Fruit fly (Drosophila melanogaster): ENCODE results near the gene CG4884.

The CG4884 gene

DNA sequence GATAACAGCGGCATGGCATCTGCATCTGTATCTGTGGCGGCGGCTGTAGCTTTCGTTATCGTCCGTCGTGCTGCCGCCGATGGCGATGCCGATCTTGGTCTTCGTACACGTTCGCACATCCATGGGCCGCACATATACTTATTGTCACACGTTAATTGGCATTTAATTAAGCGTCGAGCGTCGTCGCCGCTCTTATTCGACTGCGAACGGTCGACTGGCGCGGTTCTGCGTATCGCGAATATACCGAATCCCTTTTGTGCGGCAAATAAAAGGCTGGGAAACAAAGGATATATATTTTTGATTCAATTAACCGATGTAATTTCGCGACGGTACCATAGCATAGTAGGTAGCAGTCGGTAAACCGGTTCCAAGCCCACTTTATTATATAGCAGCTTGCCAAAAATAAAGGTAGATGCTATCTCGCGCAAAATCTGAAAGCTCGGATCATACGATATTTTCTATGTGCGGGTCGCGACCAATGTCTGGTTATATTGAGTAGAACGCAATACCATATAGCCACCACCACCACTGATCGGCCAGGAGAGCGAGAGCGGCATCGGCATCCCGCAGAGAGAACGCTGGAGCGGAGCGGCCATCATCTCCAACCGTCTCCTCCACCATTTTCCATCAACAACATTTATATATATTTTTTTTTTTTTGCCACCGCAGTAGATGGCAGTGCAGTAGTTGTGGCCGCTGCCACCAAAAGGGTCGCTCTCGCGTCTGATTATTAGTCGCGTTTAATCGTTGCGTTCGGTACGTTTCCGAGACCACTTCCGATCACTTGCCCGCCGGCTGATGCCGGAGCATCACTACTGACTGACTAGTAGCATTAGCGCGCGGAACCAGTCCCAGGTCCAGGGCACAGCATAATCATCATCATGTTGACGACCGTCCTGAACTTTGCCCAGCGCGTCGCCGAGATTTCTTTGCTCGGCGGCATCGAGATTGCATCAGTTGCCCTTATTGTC, 33.8 kb downstream of the CG4884 start, which contains the start of gene mino:
Gene mino, plus strand, starts transcription at position 192 of the 971 bp plus-strand sequence.
- TF ChIP-seq insv (optimal IDR thresholded peaks at IDR 0.05), result no peak
- no peak for TF ChIP-seq ttk (optimal IDR thresholded peaks at IDR 0.05)
- TF ChIP-seq h (optimal IDR thresholded peaks at IDR 0.05), result no peak
- no peak for TF ChIP-seq Sin3A (optimal IDR thresholded peaks at IDR 0.05)
- no peak for TF ChIP-seq psq (optimal IDR thresholded peaks at IDR 0.05)
- no peak for TF ChIP-seq Myc (optimal IDR thresholded peaks at IDR 0.05)

DNA sequence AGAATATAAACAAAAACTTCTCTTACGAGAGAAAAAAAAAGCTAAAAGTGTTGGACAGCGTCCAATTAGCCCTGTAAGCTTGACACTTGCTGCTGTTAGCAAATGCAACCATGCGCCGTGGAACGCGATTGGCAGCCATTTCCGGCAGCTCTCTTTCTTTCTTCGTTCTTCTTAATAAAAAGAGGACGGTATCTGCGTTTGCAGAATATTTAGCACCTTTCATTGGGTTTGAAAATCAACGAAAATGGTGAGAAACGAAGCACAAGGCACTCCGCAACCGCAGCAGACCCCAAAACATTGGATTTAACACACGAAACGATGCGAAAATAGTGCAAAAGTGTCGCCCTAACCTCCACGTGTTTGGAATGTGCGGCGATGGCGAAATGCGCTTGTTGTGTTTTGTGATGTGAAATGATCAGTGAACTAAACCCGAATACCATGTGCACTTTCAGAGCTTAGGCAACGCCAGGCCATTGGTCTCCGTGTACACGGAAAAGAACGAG, 36.3 kb downstream of the CG4884 start, which contains the start of gene RpL4:
Gene RpL4, plus strand, starts transcription at position 149 of the 503 bp plus-strand sequence.
- TF ChIP-seq Sin3A (optimal IDR thresholded peaks at IDR 0.05), result no peak
- no peak for TF ChIP-seq psq (optimal IDR thresholded peaks at IDR 0.05)
- TF ChIP-seq ttk (optimal IDR thresholded peaks at IDR 0.05), result no peak
- TF ChIP-seq insv (optimal IDR thresholded peaks at IDR 0.05), result no peak
- TF ChIP-seq h (optimal IDR thresholded peaks at IDR 0.05), result no peak
- no peak for TF ChIP-seq Myc (optimal IDR thresholded peaks at IDR 0.05)

DNA sequence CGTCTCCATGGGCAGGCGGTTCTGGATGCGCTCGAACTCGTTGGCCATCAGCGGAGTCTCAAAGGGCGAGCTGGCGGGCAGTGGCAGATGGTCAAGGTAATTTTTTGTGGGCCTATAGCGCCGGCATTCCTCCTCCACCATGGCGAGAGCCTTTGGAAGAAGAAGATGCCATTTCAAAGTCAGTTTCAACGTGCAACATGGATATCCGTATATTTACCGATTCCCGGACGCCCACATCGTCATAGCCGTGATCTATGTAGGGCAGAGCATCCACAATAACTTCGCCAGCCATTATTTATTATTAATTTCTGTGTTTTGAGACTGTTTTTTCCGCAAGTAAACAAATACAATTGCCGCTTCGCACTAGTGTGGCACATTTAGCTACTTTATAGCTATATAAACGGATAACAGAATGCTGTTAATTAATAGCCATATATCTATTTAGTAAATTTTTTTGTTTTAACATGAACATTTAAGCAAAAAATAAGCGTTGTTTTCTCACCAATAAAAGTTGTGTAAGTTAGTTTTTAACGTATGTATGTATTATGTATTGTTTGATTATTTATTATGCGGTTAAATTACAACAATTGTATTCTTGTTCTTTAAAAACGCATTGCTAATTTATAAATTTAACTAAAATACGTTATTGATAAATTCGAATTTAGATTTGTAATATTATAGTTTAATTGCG, 36.9 kb downstream of the CG4884 start, which contains the start of gene BCAS2:
Gene BCAS2, minus strand, starts transcription at position 375 of the 691 bp plus-strand sequence.
- TF ChIP-seq psq (optimal IDR thresholded peaks at IDR 0.05) (no peak), Sin3A (optimal IDR thresholded peaks at IDR 0.05) (no peak), insv (optimal IDR thresholded peaks at IDR 0.05) (no peak), Myc (optimal IDR thresholded peaks at IDR 0.05) (no peak), h (optimal IDR thresholded peaks at IDR 0.05) (no peak), ttk (optimal IDR thresholded peaks at IDR 0.05) (no peak)

DNA sequence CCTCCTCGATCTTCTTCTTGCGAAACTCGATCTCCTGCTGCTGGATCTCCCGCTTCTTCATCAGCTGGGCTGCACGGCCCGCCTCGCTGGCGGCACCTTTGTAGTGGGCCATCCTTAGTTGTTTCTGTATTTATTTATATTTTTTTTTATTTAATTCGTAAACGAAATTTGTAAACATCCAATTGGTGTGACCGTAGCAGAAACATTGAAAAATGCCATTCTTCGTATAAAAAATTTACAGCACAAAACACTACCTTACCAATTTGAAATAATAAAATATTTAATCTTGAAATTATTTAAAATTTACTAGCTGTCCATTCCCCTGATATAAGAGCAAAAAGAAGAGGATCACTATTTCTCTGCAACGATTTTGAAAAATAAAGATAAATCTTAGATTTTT, 38.2 kb downstream of the CG4884 start, which contains the start of gene CG12259:
Gene CG12259, minus strand, starts transcription at position 207 of the 400 bp plus-strand sequence.
- TF ChIP-seq psq (optimal IDR thresholded peaks at IDR 0.05) (no peak), Myc (optimal IDR thresholded peaks at IDR 0.05) (no peak), insv (optimal IDR thresholded peaks at IDR 0.05) (no peak), h (optimal IDR thresholded peaks at IDR 0.05) (no peak), ttk (optimal IDR thresholded peaks at IDR 0.05) (no peak), Sin3A (optimal IDR thresholded peaks at IDR 0.05) (no peak)

DNA sequence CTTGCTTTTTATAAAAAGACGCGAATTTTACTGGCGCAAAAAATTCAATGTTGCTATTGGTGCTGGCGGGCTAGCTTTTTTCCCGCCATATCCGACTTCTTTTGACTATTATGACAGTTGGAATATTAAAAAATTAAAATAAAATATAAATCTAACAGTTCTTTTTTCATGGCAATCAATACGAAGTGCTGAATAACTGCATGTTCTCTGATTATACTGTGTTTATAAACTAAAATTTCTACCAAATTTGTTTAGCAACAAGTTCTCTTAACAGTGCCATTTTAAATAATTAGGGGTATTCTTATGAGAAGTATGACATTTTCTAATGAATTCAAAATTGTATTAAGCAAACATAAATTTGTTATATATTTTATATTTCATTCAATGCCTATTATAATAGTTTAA, 39.7 kb downstream of the CG4884 start, which contains the start of gene Boh1:
Gene Boh1, minus strand, starts transcription at position 76 of the 405 bp plus-strand sequence.
- TF ChIP-seq ttk (optimal IDR thresholded peaks at IDR 0.05) (no peak), h (optimal IDR thresholded peaks at IDR 0.05) (no peak), Sin3A (optimal IDR thresholded peaks at IDR 0.05) (no peak), Myc (optimal IDR thresholded peaks at IDR 0.05) (no peak), psq (optimal IDR thresholded peaks at IDR 0.05) (no peak), insv (optimal IDR thresholded peaks at IDR 0.05) (no peak)

DNA sequence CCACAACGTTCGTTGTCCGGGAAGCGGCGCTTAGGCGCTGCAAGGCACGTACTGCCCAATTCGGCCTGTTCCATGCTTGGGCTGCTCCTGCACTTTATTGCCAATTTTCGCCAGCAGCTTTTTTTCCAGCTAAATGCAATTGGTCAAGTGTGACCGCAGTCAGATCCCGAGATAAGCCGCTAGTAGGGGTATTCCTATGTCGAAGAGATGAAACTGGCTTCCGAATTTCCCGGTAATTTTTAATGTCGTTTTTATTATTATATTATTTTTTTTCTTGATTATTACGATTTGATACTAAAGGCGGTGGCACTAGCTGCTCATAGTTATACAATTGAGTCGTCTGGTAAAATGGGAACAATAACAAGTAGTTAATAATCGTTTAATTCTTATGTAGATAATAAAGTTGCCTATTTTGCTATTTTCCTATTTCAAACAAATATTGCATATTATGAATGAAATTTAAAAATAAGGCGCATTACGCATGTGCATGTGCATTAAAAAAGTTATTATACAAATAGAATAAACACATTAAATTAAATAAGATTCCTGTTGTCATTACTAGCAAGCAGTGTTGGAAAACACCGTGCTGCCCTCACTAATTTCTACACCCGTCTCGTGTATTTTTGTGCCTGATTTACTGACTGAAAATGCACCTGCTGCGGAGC, 42.6 kb downstream of the CG4884 start, which contains the start of the genes CG5003 and mRpS22:
Gene CG5003, minus strand, starts transcription at position 162 of the 665 bp plus-strand sequence.
Gene mRpS22, plus strand, starts transcription at position 554 of the 665 bp plus-strand sequence.
- TF ChIP-seq ttk (optimal IDR thresholded peaks at IDR 0.05), result no peak
- no peak for TF ChIP-seq Sin3A (optimal IDR thresholded peaks at IDR 0.05)
- no peak for TF ChIP-seq psq (optimal IDR thresholded peaks at IDR 0.05)
- TF ChIP-seq insv (optimal IDR thresholded peaks at IDR 0.05), result no peak
- TF ChIP-seq Myc (optimal IDR thresholded peaks at IDR 0.05), result no peak
- TF ChIP-seq h (optimal IDR thresholded peaks at IDR 0.05), result no peak

DNA sequence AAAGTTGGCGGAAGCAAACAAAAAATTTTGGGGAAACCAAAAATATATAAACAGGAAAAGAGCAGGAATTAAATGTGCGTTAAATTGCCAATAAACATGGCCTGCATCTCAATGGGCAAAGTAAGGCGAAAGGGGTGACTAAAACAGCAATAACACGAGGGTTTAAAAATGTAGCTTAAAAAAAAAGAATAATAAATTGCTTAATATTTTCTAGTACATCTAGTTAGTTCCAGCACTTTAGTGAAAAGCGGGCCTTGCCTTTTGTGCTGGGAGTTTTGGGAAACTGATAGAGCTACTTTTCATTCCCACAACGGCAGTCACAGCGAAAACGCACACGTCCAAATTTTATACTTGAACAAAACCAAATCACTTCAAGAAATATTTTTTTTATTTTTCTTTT, 46.9 kb downstream of the CG4884 start, which contains the start of gene mil:
Gene mil, plus strand, starts transcription at position 301 of the 400 bp plus-strand sequence.
- TF ChIP-seq Myc (optimal IDR thresholded peaks at IDR 0.05), result no peak

All from Kc167 (cell line).